Worm (Caenorhabditis elegans) whole organism, late embryonic: ENCODE measurements around the gene F46C5.10.

Source experiments
- K09A11.1 ChIP-seq: sonication (generic microtip); optimal IDR thresholded peaks from 2 replicates; lab custom pipeline; 2017; ENCODE audit warnings: antibody characterized with exemption, mild to moderate bottlenecking, missing genetic modification characterization, missing compliant biosample characterization; ENCODE audit not compliant: insufficient read depth
- Y22D7AL.16 ChIP-seq: sonication (generic microtip); optimal IDR thresholded peaks from 2 replicates; lab custom pipeline; 2016; ENCODE audit warnings: missing genetic modification characterization, missing compliant biosample characterization
- ahr-1 ChIP-seq: sonication (generic microtip); optimal IDR thresholded peaks from 2 replicates; lab custom pipeline; 2016; ENCODE audit warnings: missing genetic modification characterization, missing compliant biosample characterization
- ama-1 ChIP-seq: fragments of 150-350 bp; optimal IDR thresholded peaks from 2 replicates; lab custom pipeline; 2014
- ceh-14 ChIP-seq: sonication (generic microtip); optimal IDR thresholded peaks from 2 replicates; lab custom pipeline; 2016; ENCODE audit warnings: missing genotype, missing genetic modification characterization, missing compliant biosample characterization
- ceh-18 ChIP-seq: sonication (generic microtip); optimal IDR thresholded peaks from 2 replicates; lab custom pipeline; 2016; ENCODE audit warnings: missing genetic modification characterization, missing compliant biosample characterization
- ceh-2 ChIP-seq: sonication (generic microtip); optimal IDR thresholded peaks from 2 replicates; lab custom pipeline; 2016; ENCODE audit warnings: missing genotype, missing genetic modification characterization, missing compliant biosample characterization
- ceh-22 ChIP-seq: sonication (generic microtip); optimal IDR thresholded peaks from 2 replicates; lab custom pipeline; 2017; ENCODE audit warnings: missing biosample characterization, missing genetic modification characterization
- ceh-31 ChIP-seq: sonication (generic microtip); optimal IDR thresholded peaks from 2 replicates; lab custom pipeline; 2016; ENCODE audit warnings: missing genetic modification characterization, missing compliant biosample characterization
- ceh-48 ChIP-seq: sonication (generic microtip); optimal IDR thresholded peaks from 2 replicates; lab custom pipeline; 2016; ENCODE audit warnings: missing genetic modification characterization, inconsistent platforms, missing compliant biosample characterization
- ceh-6 ChIP-seq: fragments of 200-800 bp; sonication (Bioruptor generic); optimal IDR thresholded peaks from 2 replicates; lab custom pipeline; 2018; ENCODE audit warnings: mild to moderate bottlenecking, missing genetic modification characterization, missing compliant biosample characterization
- che-1 ChIP-seq: sonication (generic microtip); optimal IDR thresholded peaks from 2 replicates; lab custom pipeline; 2016; ENCODE audit warnings: mild to moderate bottlenecking, missing genetic modification characterization, missing compliant biosample characterization
- dmd-4 ChIP-seq: sonication (generic microtip); optimal IDR thresholded peaks from 2 replicates; lab custom pipeline; 2016; ENCODE audit warnings: borderline replicate concordance, missing genetic modification characterization, missing compliant biosample characterization
- elt-2 ChIP-seq: sonication (generic microtip); optimal IDR thresholded peaks from 2 replicates; lab custom pipeline; 2016; ENCODE audit warnings: missing genetic modification reagents, missing genetic modification characterization, missing compliant biosample characterization
- fax-1 ChIP-seq: sonication (generic microtip); optimal IDR thresholded peaks from 2 replicates; lab custom pipeline; 2016; ENCODE audit warnings: missing genotype, missing genetic modification characterization, missing compliant biosample characterization
- gmeb-2 ChIP-seq: sonication (generic microtip); optimal IDR thresholded peaks from 2 replicates; lab custom pipeline; 2016; ENCODE audit warnings: missing genetic modification characterization, inconsistent platforms, missing compliant biosample characterization
- hlh-13 ChIP-seq: fragments of 200-800 bp; sonication (Bioruptor generic); optimal IDR thresholded peaks from 2 replicates; lab custom pipeline; 2018; ENCODE audit warnings: mild to moderate bottlenecking, missing genetic modification characterization, missing compliant biosample characterization
- lim-6 ChIP-seq: sonication (generic microtip); optimal IDR thresholded peaks from 2 replicates; lab custom pipeline; 2016; ENCODE audit warnings: missing genetic modification characterization, missing compliant biosample characterization
- lin-11 ChIP-seq: fragments of 200-800 bp; sonication (Bioruptor generic); optimal IDR thresholded peaks from 2 replicates; lab custom pipeline; 2018; ENCODE audit warnings: mild to moderate bottlenecking, missing genetic modification characterization, missing compliant biosample characterization
- madf-2 ChIP-seq: sonication (generic microtip); optimal IDR thresholded peaks from 2 replicates; lab custom pipeline; 2017; ENCODE audit warnings: missing genetic modification characterization, missing compliant biosample characterization
- mec-3 ChIP-seq: sonication (generic microtip); optimal IDR thresholded peaks from 2 replicates; lab custom pipeline; 2016; ENCODE audit warnings: borderline replicate concordance, missing genetic modification characterization, missing compliant biosample characterization
- nfya-1 ChIP-seq: sonication (generic microtip); optimal IDR thresholded peaks from 2 replicates; lab custom pipeline; 2017; ENCODE audit warnings: missing genetic modification characterization, mild to moderate bottlenecking, missing compliant biosample characterization, antibody characterized with exemption, moderate library complexity
- nhr-232 ChIP-seq: sonication (generic microtip); optimal IDR thresholded peaks from 2 replicates; lab custom pipeline; 2016; ENCODE audit warnings: missing genetic modification characterization, missing compliant biosample characterization
- npax-4 ChIP-seq: sonication (generic microtip); optimal IDR thresholded peaks from 2 replicates; lab custom pipeline; 2016; ENCODE audit warnings: missing genetic modification characterization, missing compliant biosample characterization
- odd-2 ChIP-seq: sonication (generic microtip); optimal IDR thresholded peaks from 2 replicates; lab custom pipeline; 2017; ENCODE audit warnings: antibody characterized with exemption, mild to moderate bottlenecking, missing genetic modification characterization, missing compliant biosample characterization
- pag-3 ChIP-seq: sonication (generic microtip); optimal IDR thresholded peaks from 2 replicates; lab custom pipeline; 2016; ENCODE audit warnings: missing compliant biosample characterization, missing genetic modification characterization, borderline replicate concordance
- pat-9 ChIP-seq: fragments of 200-800 bp; sonication (Bioruptor generic); optimal IDR thresholded peaks from 2 replicates; lab custom pipeline; 2018; ENCODE audit warnings: mild to moderate bottlenecking, missing genetic modification characterization, moderate library complexity, missing compliant biosample characterization
- pros-1 ChIP-seq: fragments of 150-350 bp; optimal IDR thresholded peaks from 2 replicates; lab custom pipeline; 2014; ENCODE audit warnings: missing biosample characterization, missing genetic modification reagents, missing genetic modification characterization
- ref-2 ChIP-seq: sonication (generic microtip); optimal IDR thresholded peaks from 2 replicates; lab custom pipeline; 2016; ENCODE audit warnings: missing genetic modification characterization, missing compliant biosample characterization
- sox-4 ChIP-seq: sonication (generic microtip); optimal IDR thresholded peaks from 2 replicates; lab custom pipeline; 2017; ENCODE audit warnings: mild to moderate bottlenecking, missing genetic modification characterization, inconsistent platforms, missing compliant biosample characterization
- syd-9 ChIP-seq: sonication (generic microtip); optimal IDR thresholded peaks from 2 replicates; lab custom pipeline; 2016; ENCODE audit warnings: mild to moderate bottlenecking, missing genetic modification characterization, moderate library complexity, missing compliant biosample characterization
- tbx-2 ChIP-seq: sonication (generic microtip); optimal IDR thresholded peaks from 2 replicates; lab custom pipeline; 2016; ENCODE audit warnings: missing genetic modification characterization, missing compliant biosample characterization
- tbx-7 ChIP-seq: sonication (generic microtip); optimal IDR thresholded peaks from 2 replicates; lab custom pipeline; 2016; ENCODE audit warnings: missing genotype, missing genetic modification characterization, missing compliant biosample characterization
- ttx-3 ChIP-seq: sonication (generic microtip); optimal IDR thresholded peaks from 2 replicates; lab custom pipeline; 2016; ENCODE audit warnings: missing genetic modification reagents, missing genetic modification characterization, missing compliant biosample characterization
- unc-42 ChIP-seq: sonication (generic microtip); optimal IDR thresholded peaks from 2 replicates; lab custom pipeline; 2016; ENCODE audit warnings: missing genotype, missing genetic modification characterization, missing compliant biosample characterization
- zip-5 ChIP-seq: sonication (generic microtip); optimal IDR thresholded peaks from 2 replicates; lab custom pipeline; 2016; ENCODE audit warnings: missing genetic modification characterization, missing compliant biosample characterization

F46C5.10 gene

ce11 chrII:8812346-8812745 lies 6.5 kb downstream of the F46C5.10 start:
- TF ChIP-seq tbx-7 (tag; lab: Kevin White, UChicago), result no peak
- TF ChIP-seq ceh-2 (tag; lab: Kevin White, UChicago), result no peak
- TF ChIP-seq tbx-2 (tag; lab: Kevin White, UChicago), result no peak
- no peak for TF ChIP-seq pros-1 (tag; lab: Kevin White, UChicago)
- no peak for TF ChIP-seq che-1
- TF ChIP-seq ahr-1 (tag; lab: Kevin White, UChicago), result no peak
- no peak for TF ChIP-seq mec-3 (tag; lab: Kevin White, UChicago)
- no peak for TF ChIP-seq hlh-13 (GFP tag; lab: Kevin White, UChicago)
- TF ChIP-seq pag-3 (tag; lab: Kevin White, UChicago), result no peak
- no peak for TF ChIP-seq Y22D7AL.16 (tag; lab: Kevin White, UChicago)
- TF ChIP-seq lim-6, result no peak
- no peak for TF ChIP-seq pat-9 (tag; lab: Kevin White, UChicago)
- TF ChIP-seq odd-2 (tag; lab: Kevin White, UChicago), result no peak
- TF ChIP-seq madf-2 (tag; lab: Kevin White, UChicago), result no peak
- no peak for TF ChIP-seq elt-2
- TF ChIP-seq ceh-31 (tag; lab: Kevin White, UChicago), result no peak
- no peak for TF ChIP-seq ceh-22 (tag; lab: Kevin White, UChicago)
- no peak for TF ChIP-seq syd-9 (tag; lab: Kevin White, UChicago)
- TF ChIP-seq nfya-1 (tag; lab: Kevin White, UChicago), result no peak

ce11 chrII:8811825-8812224 lies 7.0 kb downstream of the F46C5.10 start:
- TF ChIP-seq K09A11.1 (tag; lab: Kevin White, UChicago), result no peak
- TF ChIP-seq ref-2 (tag; lab: Kevin White, UChicago), result no peak
- TF ChIP-seq unc-42 (tag; lab: Kevin White, UChicago), result no peak
- TF ChIP-seq dmd-4, result no peak
- no peak for TF ChIP-seq ceh-31 (tag; lab: Kevin White, UChicago)
- no peak for TF ChIP-seq fax-1 (tag; lab: Kevin White, UChicago)
- TF ChIP-seq tbx-2 (tag; lab: Kevin White, UChicago), result no peak
- TF ChIP-seq nhr-232 (tag; lab: Kevin White, UChicago), result no peak
- no peak for TF ChIP-seq gmeb-2 (tag; lab: Kevin White, UChicago)
- no peak for TF ChIP-seq ceh-22 (tag; lab: Kevin White, UChicago)
- TF ChIP-seq ceh-6 (GFP tag; lab: Kevin White, UChicago), result no peak
- TF ChIP-seq, all 69 proteins: peak for 0

ce11 chrII:8810679-8811413 lies 8.0 kb downstream of the F46C5.10 start, which contains the start of the genes F46C5.9 and rer-1:
Gene F46C5.9 (minus strand): TSS chrII:8810729.
Gene rer-1 (plus strand): TSS chrII:8811370.
- no peak for TF ChIP-seq ama-1
- no peak for TF ChIP-seq npax-4 (tag; lab: Kevin White, UChicago)
- TF ChIP-seq unc-42 (tag; lab: Kevin White, UChicago), result peak; percentile 17
- no peak for TF ChIP-seq ceh-48 (tag; lab: Kevin White, UChicago)
- TF ChIP-seq ceh-14, result peak; percentile 37
- no peak for TF ChIP-seq zip-5 (tag; lab: Kevin White, UChicago)
- TF ChIP-seq, all 69 proteins: peak for 2

ce11 chrII:8808482-8808881 lies 10.3 kb downstream of the F46C5.10 start, which contains the start of gene F07H5.10:
Gene F07H5.10 (minus strand): TSS chrII:8808582.
- no peak for TF ChIP-seq sox-4 (tag; lab: Kevin White, UChicago)
- no peak for TF ChIP-seq ceh-14
- no peak for TF ChIP-seq odd-2 (tag; lab: Kevin White, UChicago)
- no peak for TF ChIP-seq K09A11.1 (tag; lab: Kevin White, UChicago)
- no peak for TF ChIP-seq ceh-48 (tag; lab: Kevin White, UChicago)
- no peak for TF ChIP-seq ttx-3 (tag; lab: Kevin White, UChicago)
- TF ChIP-seq ceh-18 (tag; lab: Kevin White, UChicago), result no peak
- no peak for TF ChIP-seq gmeb-2 (tag; lab: Kevin White, UChicago)
- no peak for TF ChIP-seq lin-11 (tag; lab: Kevin White, UChicago)
- no peak for TF ChIP-seq npax-4 (tag; lab: Kevin White, UChicago)
- TF ChIP-seq ahr-1 (tag; lab: Kevin White, UChicago), result no peak
